Fruit fly (Drosophila melanogaster): ENCODE measurements around the gene Clic.

Gene Clic

DNA sequence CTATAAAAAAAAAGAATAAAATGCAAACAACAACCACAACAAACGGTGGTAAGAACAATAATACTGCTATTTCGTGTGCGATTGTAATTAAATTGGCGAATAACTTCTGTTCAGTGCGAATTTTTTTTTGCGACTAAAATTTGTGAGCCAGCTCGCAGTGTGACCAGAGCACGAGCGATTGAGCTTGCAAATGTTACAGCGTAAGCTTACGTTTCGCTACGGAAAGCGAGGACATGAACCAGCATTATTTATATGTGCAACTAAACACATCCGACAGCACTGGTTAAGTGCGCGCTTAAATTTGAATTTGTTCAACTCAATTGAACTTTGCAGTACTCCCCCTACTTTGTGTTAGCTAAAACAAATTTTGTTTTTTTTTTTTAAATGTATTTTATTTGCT is 23.6 kb upstream of the Clic start, which contains the start of gene AMPdeam (continued):
- TF ChIP-seq Abd-B (GFP tag; optimal IDR thresholded peaks at IDR 0.05) (no peak), CG11247 (GFP tag; IDR thresholded peaks at IDR 0.05) (no peak), CG12659 (GFP tag; optimal IDR thresholded peaks at IDR 0.05) (peak; percentile 53), CG8290 (GFP tag; optimal IDR thresholded peaks at IDR 0.05) (peak; percentile 60), CG8290 (tag; optimal IDR thresholded peaks at IDR 0.05) (peak in 1 of 2 experiments; percentile 78), chinmo (GFP tag; IDR thresholded peaks at IDR 0.05; ENCODE audit: partially characterized antibody) (no peak), CG18011 (GFP tag; optimal IDR thresholded peaks at IDR 0.05) (no peak), BtbVII (GFP tag; optimal IDR thresholded peaks at IDR 0.05) (no peak), CG8359 (GFP tag; optimal IDR thresholded peaks at IDR 0.05; ENCODE audit: borderline replicate concordance) (no peak), CG31224 (GFP tag; IDR thresholded peaks at IDR 0.05) (no peak), CG1603 (tag; optimal IDR thresholded peaks at IDR 0.05) (peak; percentile 75), CG12299 (tag; optimal IDR thresholded peaks at IDR 0.05) (peak; percentile 13), mirr (GFP tag; optimal IDR thresholded peaks at IDR 0.05) (no peak), pum (GFP tag; optimal IDR thresholded peaks at IDR 0.05) (peak; percentile 25), CG6765 (GFP tag; optimal IDR thresholded peaks at IDR 0.05) (no peak), wor (GFP tag; IDR thresholded peaks at IDR 0.05) (no peak), pzg (GFP tag; optimal IDR thresholded peaks at IDR 0.05) (peak; percentile 90), CG13624 (GFP tag; optimal IDR thresholded peaks at IDR 0.05) (peak; percentile 57), CG14014 (GFP tag; IDR thresholded peaks at IDR 0.05) (no peak), CG1024 (GFP tag; IDR thresholded peaks at IDR 0.05) (no peak), Bgb (GFP tag; IDR thresholded peaks at IDR 0.05; ENCODE audit: partially characterized antibody) (peak; percentile 51; the same call in 1 of the 2 replicates), CG18262 (tag; optimal IDR thresholded peaks at IDR 0.05) (no peak), sqz (GFP tag; optimal IDR thresholded peaks at IDR 0.05) (peak; percentile 24), CG9797 (GFP tag; optimal IDR thresholded peaks at IDR 0.05) (peak; percentile 54), Xbp1 (GFP tag; optimal IDR thresholded peaks at IDR 0.05) (peak; percentile 18), ap (GFP tag; IDR thresholded peaks at IDR 0.05) (no peak), Sry-δ (GFP tag; optimal IDR thresholded peaks at IDR 0.05) (peak; percentile 40), CG2116 (GFP tag; optimal IDR thresholded peaks at IDR 0.05) (peak; percentile 25), stwl (tag; optimal IDR thresholded peaks at IDR 0.05) (peak; percentile 96), Six4 (GFP tag; optimal IDR thresholded peaks at IDR 0.05) (no peak), CG3995 (GFP tag; optimal IDR thresholded peaks at IDR 0.05) (no peak), dpn (GFP tag; optimal IDR thresholded peaks at IDR 0.05) (peak; percentile 31 to 42), CG13894 (tag; optimal IDR thresholded peaks at IDR 0.05) (no peak), Jarid2 (GFP tag; optimal IDR thresholded peaks at IDR 0.05) (peak; percentile 44), lilli (GFP tag; optimal IDR thresholded peaks at IDR 0.05) (peak; percentile 36), CG34422 (GFP tag; IDR thresholded peaks at IDR 0.05) (no peak), CG33557 (GFP tag; optimal IDR thresholded peaks at IDR 0.05) (no peak), ranshi (GFP tag; IDR thresholded peaks at IDR 0.05) (0 out of 2 replicates have a peak, but pooled peaks have one; percentile 17), vfl (GFP tag; optimal IDR thresholded peaks at IDR 0.05) (no peak), zfh2 (GFP tag; optimal IDR thresholded peaks at IDR 0.05) (peak; percentile 35), NFAT (GFP tag; IDR thresholded peaks at IDR 0.05) (no peak), CG8281 (tag; optimal IDR thresholded peaks at IDR 0.05) (no peak), D19B (GFP tag; optimal IDR thresholded peaks at IDR 0.05) (no peak), kni (GFP tag; optimal IDR thresholded peaks at IDR 0.05) (no peak), CG32767 (GFP tag; IDR thresholded peaks at IDR 0.05) (no peak), CG13287 (GFP tag; IDR thresholded peaks at IDR 0.05; ENCODE audit: partially characterized antibody) (peak; percentile 70), Ets97D (GFP tag; optimal IDR thresholded peaks at IDR 0.05) (peak; percentile 74), eve (GFP tag; optimal IDR thresholded peaks at IDR 0.05) (no peak), CG30403 (GFP tag; optimal IDR thresholded peaks at IDR 0.05) (peak; percentile 0), CG3726 (GFP tag; IDR thresholded peaks at IDR 0.05) (no peak), CG3847 (GFP tag; IDR thresholded peaks at IDR 0.05) (peak; percentile 61)
